Worm (Caenorhabditis elegans): ENCODE measurements around the gene oct-2.

oct-2 gene

DNA sequence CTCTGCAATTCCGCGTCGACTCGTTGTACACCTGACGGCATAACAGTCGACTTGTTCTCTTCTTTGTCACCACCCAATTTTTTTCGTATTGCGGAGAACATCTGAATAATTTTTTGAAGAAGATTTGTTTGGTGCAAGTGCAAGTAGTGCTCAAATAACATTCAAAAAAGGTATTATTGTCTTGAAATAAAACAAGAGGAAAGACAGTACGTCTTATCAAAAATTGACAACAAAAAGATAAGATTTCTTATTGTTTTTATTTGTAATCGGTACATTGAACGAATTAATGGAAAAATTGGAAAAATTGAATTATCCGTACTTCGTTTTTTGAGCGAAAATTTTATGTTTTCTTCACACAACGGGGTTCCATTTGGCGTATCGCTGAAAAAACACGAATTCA, 40.5 kb upstream of the oct-2 start, which contains the start of gene F08G12.1:
Gene F08G12.1, minus strand, starts transcription at position 101 of the 400 bp plus-strand sequence.
- no peak for TF ChIP-seq nhr-28 (tag; optimal IDR thresholded peaks at IDR 0.05)
- TF ChIP-seq elt-3 (tag; optimal IDR thresholded peaks at IDR 0.05), result no peak
- no peak for TF ChIP-seq lsy-12 (tag; optimal IDR thresholded peaks at IDR 0.05)
- no peak for TF ChIP-seq ceh-82 (tag; optimal IDR thresholded peaks at IDR 0.05)
- no peak for TF ChIP-seq daf-12 (tag; optimal IDR thresholded peaks at IDR 0.05)
- TF ChIP-seq ztf-11 (tag; optimal IDR thresholded peaks at IDR 0.05), result no peak
- no peak for TF ChIP-seq eor-1 (tag; optimal IDR thresholded peaks at IDR 0.05)
- no peak for TF ChIP-seq nhr-77 (tag; optimal IDR thresholded peaks at IDR 0.05)

DNA sequence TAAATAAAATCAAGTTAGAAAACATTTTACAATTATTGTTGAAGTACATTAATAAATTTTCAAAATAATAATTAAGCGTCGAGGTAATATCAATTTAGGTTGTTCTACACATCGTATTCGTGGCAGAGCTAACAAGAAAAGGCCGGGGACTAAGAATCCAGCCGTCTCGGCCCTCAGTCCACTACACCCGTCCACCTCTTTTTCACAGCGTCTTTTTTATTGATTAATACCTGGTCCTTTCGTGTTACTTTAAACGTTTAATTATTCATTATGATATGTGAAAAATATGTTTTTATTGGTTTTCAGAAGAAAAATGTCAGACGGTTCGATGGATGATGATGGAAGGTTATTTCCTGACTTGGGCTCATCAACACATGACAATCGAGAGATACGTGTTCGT, 39.2 kb upstream of the oct-2 start, which contains the start of gene vhl-1:
Gene vhl-1, plus strand, starts transcription at position 301 of the 400 bp plus-strand sequence.
- TF ChIP-seq nhr-43 (tag; optimal IDR thresholded peaks at IDR 0.05; ENCODE audit: poor library complexity, severe bottlenecking) (no peak), fkh-2 (tag; optimal IDR thresholded peaks at IDR 0.05) (no peak), skn-1 (tag; optimal IDR thresholded peaks at IDR 0.05) (no peak), ama-1 (optimal IDR thresholded peaks at IDR 0.05) (no peak), ZK546.5 (tag; optimal IDR thresholded peaks at IDR 0.05) (no peak), nhr-77 (tag; optimal IDR thresholded peaks at IDR 0.05) (no peak), jun-1 (tag; optimal IDR thresholded peaks at IDR 0.05) (no peak), elt-2 (tag; optimal IDR thresholded peaks at IDR 0.05) (no peak), R02D3.7 (tag; optimal IDR thresholded peaks at IDR 0.05) (no peak), nhr-23 (tag; optimal IDR thresholded peaks at IDR 0.05) (no peak), tbx-2 (tag; optimal IDR thresholded peaks at IDR 0.05) (no peak), unc-39 (tag; optimal IDR thresholded peaks at IDR 0.05) (no peak), hmg-11 (tag; optimal IDR thresholded peaks at IDR 0.05) (no peak)

- TF ChIP-seq pqm-1 (tag; optimal IDR thresholded peaks at IDR 0.05), result peak; percentile 10
- no peak for TF ChIP-seq ztf-4 (tag; optimal IDR thresholded peaks at IDR 0.05)
- TF ChIP-seq egl-5 (tag; optimal IDR thresholded peaks at IDR 0.05), result peak; percentile 0
- peak; percentile 57 for TF ChIP-seq pha-4 (tag; optimal IDR thresholded peaks at IDR 0.05)
Observed at ce11 chrX:11310285-11310838, 35.9 kb upstream of the oct-2 start, which contains the start of gene F08G12.5. TSS of gene F08G12.5 (minus strand) at chrX:11310285.

DNA sequence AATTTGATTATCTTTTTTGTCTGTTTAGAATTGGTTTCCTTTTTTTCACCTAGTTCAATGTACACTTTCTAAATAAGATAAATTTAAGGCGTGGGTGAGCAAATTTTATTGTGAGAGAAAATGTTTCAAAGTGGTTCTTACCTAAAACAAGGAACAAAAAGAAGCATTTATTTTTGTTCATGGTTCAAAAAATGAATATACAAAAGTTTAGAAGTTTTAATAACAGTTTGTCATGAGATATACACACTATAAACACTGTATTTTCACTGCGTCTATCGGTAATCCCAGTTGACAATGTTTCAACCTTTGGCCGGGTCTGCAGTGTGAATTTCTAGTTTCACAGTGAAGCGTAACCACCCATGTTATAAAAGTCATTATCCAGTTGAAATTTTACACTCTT, 30.9 kb upstream of the oct-2 start, which contains the start of gene F08G12.11:
Gene F08G12.11, minus strand, starts transcription at position 181 of the 400 bp plus-strand sequence.
- TF ChIP-seq elt-3 (tag; optimal IDR thresholded peaks at IDR 0.05) (no peak), fkh-10 (GFP tag; optimal IDR thresholded peaks at IDR 0.05) (no peak), nhr-77 (tag; optimal IDR thresholded peaks at IDR 0.05) (no peak), nhr-237 (tag; optimal IDR thresholded peaks at IDR 0.05) (no peak), sea-2 (GFP tag; optimal IDR thresholded peaks at IDR 0.05) (no peak), tbx-2 (tag; optimal IDR thresholded peaks at IDR 0.05) (no peak), nhr-76 (tag; optimal IDR thresholded peaks at IDR 0.05) (no peak), mdl-1 (tag; optimal IDR thresholded peaks at IDR 0.05) (no peak), aly-2 (tag; optimal IDR thresholded peaks at IDR 0.05) (no peak), nhr-43 (tag; optimal IDR thresholded peaks at IDR 0.05; ENCODE audit: poor library complexity, severe bottlenecking) (no peak), egl-5 (tag; optimal IDR thresholded peaks at IDR 0.05) (no peak), hmg-11 (tag; optimal IDR thresholded peaks at IDR 0.05) (no peak), nhr-11 (tag; optimal IDR thresholded peaks at IDR 0.05) (no peak), nhr-23 (tag; optimal IDR thresholded peaks at IDR 0.05) (no peak), ceh-9 (tag; optimal IDR thresholded peaks at IDR 0.05) (no peak), lin-15B (tag; optimal IDR thresholded peaks at IDR 0.05) (no peak), ZK546.5 (tag; optimal IDR thresholded peaks at IDR 0.05) (no peak), eor-1 (tag; optimal IDR thresholded peaks at IDR 0.05) (no peak), R02D3.7 (tag; optimal IDR thresholded peaks at IDR 0.05) (no peak)

- no peak for TF ChIP-seq unc-39 (tag; optimal IDR thresholded peaks at IDR 0.05)
- TF ChIP-seq ztf-4 (tag; optimal IDR thresholded peaks at IDR 0.05), result no peak
- TF ChIP-seq jun-1 (tag; optimal IDR thresholded peaks at IDR 0.05), result no peak
- TF ChIP-seq tbx-2 (tag; optimal IDR thresholded peaks at IDR 0.05), result no peak
- no peak for TF ChIP-seq nhr-76 (tag; optimal IDR thresholded peaks at IDR 0.05)
- no peak for TF ChIP-seq fkh-10 (GFP tag; optimal IDR thresholded peaks at IDR 0.05)
- no peak for TF ChIP-seq zag-1 (tag; optimal IDR thresholded peaks at IDR 0.05)
- no peak for TF ChIP-seq mml-1 (tag; optimal IDR thresholded peaks at IDR 0.05)
Observed at ce11 chrX:11316750-11317149, 29.5 kb upstream of the oct-2 start, which contains the start of gene nlp-57. TSS of gene nlp-57 (plus strand) at chrX:11317050.
